Fruit fly (Drosophila melanogaster) whole organism, embryonic: ENCODE data around the gene Ac13E.
A peak's percentile ranks its signal among the peaks of the same experiment; 100 is the strongest.

ENCODE experiments used
- ATbp ChIP-seq: fragments of 200-800 bp; sonication (Bioruptor generic); optimal IDR thresholded peaks from 2 replicates; lab custom pipeline; 2017; ENCODE audit warnings: missing biosample characterization, mild to moderate bottlenecking, missing genetic modification characterization, missing genetic modification reagents
- Aef1 ChIP-seq: fragments of 200-800 bp; sonication (Bioruptor generic); IDR thresholded peaks from 3 replicates; pipeline ENCODE4 v1.3.6; 2022; ENCODE audit warnings: missing biosample characterization, missing genetic modification characterization
- Bgb ChIP-seq: fragments of 200-800 bp; sonication (Bioruptor generic); IDR thresholded peaks from 2 replicates; pipeline ENCODE4 v1.3.6; 2022; ENCODE audit warnings: missing biosample characterization, missing genetic modification characterization; ENCODE audit not compliant: partially characterized antibody
- C15 ChIP-seq: fragments of 200-800 bp; sonication (Bioruptor generic); IDR thresholded peaks from 3 replicates; pipeline ENCODE4 v1.3.6; 2022; ENCODE audit warnings: missing biosample characterization, missing genetic modification characterization
- CG10431 ChIP-seq: fragments of 200-800 bp; sonication (Bioruptor generic); optimal IDR thresholded peaks from 3 replicates; lab custom pipeline; 2018; ENCODE audit warnings: missing biosample characterization, mild to moderate bottlenecking, missing genetic modification characterization
- CG10565 ChIP-seq: fragments of 200-800 bp; sonication (Bioruptor generic); optimal IDR thresholded peaks from 3 replicates; lab custom pipeline; 2016; ENCODE audit warnings: missing biosample characterization, mild to moderate bottlenecking, missing genetic modification characterization
- CG12219 ChIP-seq: fragments of 200-800 bp; sonication (Bioruptor generic); optimal IDR thresholded peaks from 3 replicates; lab custom pipeline; 2018; ENCODE audit warnings: missing biosample characterization, mild to moderate bottlenecking, missing genetic modification characterization
- CG14667 ChIP-seq: fragments of 200-800 bp; sonication (Bioruptor generic); IDR thresholded peaks from 2 replicates; pipeline ENCODE4 v1.3.6; 2022; ENCODE audit warnings: missing biosample characterization, missing genetic modification characterization
- CG14860 ChIP-seq: fragments of 200-800 bp; sonication (Bioruptor generic); IDR thresholded peaks from 3 replicates; pipeline ENCODE4 v1.3.6; 2022; ENCODE audit warnings: missing biosample characterization, missing genetic modification characterization; ENCODE audit not compliant: partially characterized antibody
- CG17186 ChIP-seq: fragments of 200-800 bp; sonication (Bioruptor generic); optimal IDR thresholded peaks from 3 replicates; lab custom pipeline; 2017; ENCODE audit warnings: missing biosample characterization, missing genetic modification reagents, missing genetic modification characterization
- CG1792 ChIP-seq: fragments of 200-800 bp; sonication (Bioruptor generic); optimal IDR thresholded peaks from 2 replicates; lab custom pipeline; 2016; ENCODE audit warnings: missing biosample characterization, missing genetic modification characterization
- CG18011 ChIP-seq: fragments of 200-800 bp; sonication (Bioruptor generic); optimal IDR thresholded peaks from 2 replicates; lab custom pipeline; 2017; ENCODE audit warnings: missing biosample characterization, missing genetic modification characterization, mild to moderate bottlenecking, moderate library complexity, missing genotype
- CG18476 ChIP-seq: fragments of 200-800 bp; sonication (Bioruptor generic); optimal IDR thresholded peaks from 2 replicates; lab custom pipeline; 2016; ENCODE audit warnings: missing biosample characterization, mild to moderate bottlenecking, missing genetic modification characterization
- CG2712 ChIP-seq: fragments of 200-800 bp; optimal IDR thresholded peaks from 3 replicates; lab custom pipeline; 2019; ENCODE audit warnings: missing biosample characterization, mild to moderate bottlenecking, missing genetic modification characterization, moderate library complexity
- CG2875 ChIP-seq: fragments of 200-800 bp; sonication (Bioruptor generic); optimal IDR thresholded peaks from 2 replicates; lab custom pipeline; 2017; ENCODE audit warnings: missing biosample characterization, mild to moderate bottlenecking, missing genetic modification characterization, missing genetic modification reagents
- CG32532 ChIP-seq: fragments of 200-800 bp; sonication (Bioruptor generic); IDR thresholded peaks from 2 replicates; pipeline ENCODE4 v1.3.6; 2022; ENCODE audit warnings: missing biosample characterization, missing genetic modification characterization
- CG4424 ChIP-seq: fragments of 200-800 bp; sonication (Bioruptor generic); optimal IDR thresholded peaks from 3 replicates; lab custom pipeline; 2016; ENCODE audit warnings: missing biosample characterization, missing genetic modification characterization
- CG4617 ChIP-seq: fragments of 200-800 bp; sonication (Bioruptor generic); optimal IDR thresholded peaks from 3 replicates; lab custom pipeline; 2016; ENCODE audit warnings: missing biosample characterization, missing genetic modification characterization, borderline replicate concordance
- CG7745 ChIP-seq: fragments of 200-800 bp; sonication (Bioruptor generic); optimal IDR thresholded peaks from 2 replicates; lab custom pipeline; 2018; ENCODE audit warnings: missing biosample characterization, mild to moderate bottlenecking, missing genetic modification characterization, moderate library complexity
- CG8281 ChIP-seq: fragments of 200-800 bp; sonication (Bioruptor generic); optimal IDR thresholded peaks from 2 replicates; lab custom pipeline; 2018; ENCODE audit warnings: missing biosample characterization, mild to moderate bottlenecking, missing genetic modification characterization, moderate library complexity
- CHES-1-like ChIP-seq: fragments of 200-800 bp; sonication (Bioruptor generic); optimal IDR thresholded peaks from 2 replicates; lab custom pipeline; 2016; ENCODE audit warnings: missing biosample characterization, missing genetic modification characterization
- CkIIα-i1 ChIP-seq: fragments of 200-800 bp; sonication (Bioruptor generic); IDR thresholded peaks from 2 replicates; pipeline ENCODE4 v1.3.6; 2022; ENCODE audit warnings: missing biosample characterization, missing genetic modification characterization
- Dll ChIP-seq: fragments of 200-800 bp; sonication (Bioruptor generic); IDR thresholded peaks from 4 replicates; pipeline ENCODE4 v1.3.6; 2022; ENCODE audit warnings: missing biosample characterization, missing genetic modification characterization; ENCODE audit not compliant: partially characterized antibody
- Fer3 ChIP-seq: fragments of 200-800 bp; sonication (Bioruptor generic); optimal IDR thresholded peaks from 2 replicates; lab custom pipeline; 2018; ENCODE audit warnings: missing biosample characterization, mild to moderate bottlenecking, missing genetic modification characterization, moderate library complexity
- Oaz ChIP-seq: fragments of 200-800 bp; sonication (Bioruptor generic); IDR thresholded peaks from 2 replicates; pipeline ENCODE4 v1.3.6; 2022; ENCODE audit warnings: missing biosample characterization, missing genetic modification characterization
- ab ChIP-seq: fragments of 200-800 bp; sonication (Bioruptor generic); optimal IDR thresholded peaks from 2 replicates; lab custom pipeline; 2016; ENCODE audit warnings: missing biosample characterization, missing genetic modification characterization
- ac ChIP-seq: fragments of 200-800 bp; sonication (Bioruptor generic); optimal IDR thresholded peaks from 3 replicates; lab custom pipeline; 2017; ENCODE audit warnings: missing biosample characterization, mild to moderate bottlenecking, missing genetic modification characterization
- ash1 ChIP-seq: fragments of 200-800 bp; sonication (Bioruptor generic); optimal IDR thresholded peaks from 2 replicates; lab custom pipeline; 2018; ENCODE audit warnings: missing biosample characterization, mild to moderate bottlenecking, missing genetic modification characterization
- bowl ChIP-seq: fragments of 200-800 bp; sonication (Bioruptor generic); IDR thresholded peaks from 2 replicates; pipeline ENCODE4 v1.3.6; 2022; ENCODE audit warnings: missing biosample characterization, missing genetic modification characterization
- bsh ChIP-seq, 2 experiments: fragments of 200-800 bp; sonication (Bioruptor generic); optimal IDR thresholded peaks; 2 replicates each; lab custom pipeline; 2017 to 2018; ENCODE audit warnings: mild to moderate bottlenecking in 2 of 2, missing biosample characterization in 2 of 2, missing genetic modification characterization in 2 of 2, moderate library complexity in 1 of 2
- ci ChIP-seq: fragments of 200-800 bp; sonication (Bioruptor generic); IDR thresholded peaks from 3 replicates; pipeline ENCODE4 v1.3.6; 2022; ENCODE audit warnings: missing biosample characterization, missing genetic modification characterization
- fd3F ChIP-seq: fragments of 200-800 bp; sonication (Bioruptor generic); optimal IDR thresholded peaks from 2 replicates; lab custom pipeline; 2018; ENCODE audit warnings: missing biosample characterization, mild to moderate bottlenecking, missing genetic modification characterization, moderate library complexity
- kah ChIP-seq: fragments of 200-800 bp; sonication (Bioruptor generic); optimal IDR thresholded peaks from 2 replicates; lab custom pipeline; 2018; ENCODE audit warnings: missing biosample characterization, mild to moderate bottlenecking, missing genetic modification characterization
- kay ChIP-seq: fragments of 200-800 bp; sonication (Bioruptor generic); optimal IDR thresholded peaks from 2 replicates; lab custom pipeline; 2016; ENCODE audit warnings: missing biosample characterization, missing genetic modification characterization
- luna ChIP-seq: fragments of 200-800 bp; sonication (Bioruptor generic); optimal IDR thresholded peaks from 2 replicates; lab custom pipeline; 2016; ENCODE audit warnings: missing biosample characterization, missing genetic modification characterization
- nom ChIP-seq: fragments of 200-800 bp; sonication (Bioruptor generic); optimal IDR thresholded peaks from 2 replicates; lab custom pipeline; 2017; ENCODE audit warnings: missing biosample characterization, missing genetic modification characterization, mild to moderate bottlenecking, moderate library complexity, missing genetic modification reagents
- p53 ChIP-seq: fragments of 200-800 bp; sonication (Bioruptor generic); optimal IDR thresholded peaks from 2 replicates; lab custom pipeline; 2016; ENCODE audit warnings: missing biosample characterization, missing genetic modification characterization
- pan ChIP-seq, 4 experiments: fragments of >200 bp in 3 of 4; fragments of 200-800 bp in 1 of 4; sonication (Bioruptor generic) in 1 of 4; optimal IDR thresholded peaks in 3 of 4; IDR thresholded peaks in 1 of 4; 2 replicates each; pipeline versions ENCODE4 v1.3.6 to Lab custom; 2017 to 2022; ENCODE audit warnings: missing biosample characterization in 2 of 4, missing genetic modification characterization in 2 of 4, mixed read lengths in 1 of 4
- row ChIP-seq: fragments of 200-800 bp; sonication (Bioruptor generic); IDR thresholded peaks from 3 replicates; pipeline ENCODE4 v1.3.6; 2022; ENCODE audit warnings: missing biosample characterization, missing genetic modification characterization
- shn ChIP-seq: fragments of 200-800 bp; sonication (Bioruptor generic); optimal IDR thresholded peaks from 3 replicates; lab custom pipeline; 2016; ENCODE audit warnings: missing biosample characterization, missing genetic modification characterization
- sob ChIP-seq: fragments of 200-800 bp; sonication (Bioruptor generic); IDR thresholded peaks from 2 replicates; pipeline ENCODE4 v1.3.6; 2022; ENCODE audit warnings: missing biosample characterization, missing genetic modification characterization
- stc ChIP-seq: fragments of 200-800 bp; sonication (Bioruptor generic); IDR thresholded peaks from 2 replicates; pipeline ENCODE4 v1.3.6; 2022; ENCODE audit warnings: missing biosample characterization, missing genetic modification characterization
- tap ChIP-seq: fragments of 200-800 bp; optimal IDR thresholded peaks from 3 replicates; lab custom pipeline; 2019; ENCODE audit warnings: missing biosample characterization, mild to moderate bottlenecking, missing genetic modification characterization, moderate library complexity
- toy ChIP-seq: fragments of 200-800 bp; sonication (Bioruptor generic); IDR thresholded peaks from 2 replicates; pipeline ENCODE4 v1.3.6; 2022; ENCODE audit warnings: missing biosample characterization, missing genetic modification characterization
- vnd ChIP-seq: fragments of 200-800 bp; sonication (Bioruptor generic); IDR thresholded peaks from 3 replicates; pipeline ENCODE4 v1.3.6; 2022; ENCODE audit warnings: missing biosample characterization, missing genetic modification characterization; ENCODE audit not compliant: partially characterized antibody
- wek ChIP-seq: fragments of 200-800 bp; sonication (Bioruptor generic); optimal IDR thresholded peaks from 3 replicates; lab custom pipeline; 2018; ENCODE audit warnings: missing biosample characterization, mild to moderate bottlenecking, missing genetic modification characterization, moderate library complexity
- wor ChIP-seq: fragments of 200-800 bp; sonication (Bioruptor generic); IDR thresholded peaks from 2 replicates; pipeline ENCODE4 v1.3.6; 2022; ENCODE audit warnings: missing biosample characterization, missing genetic modification characterization
- zen2 ChIP-seq: fragments of 200-800 bp; sonication (Bioruptor generic); IDR thresholded peaks from 3 replicates; pipeline ENCODE4 v1.3.6; 2022; ENCODE audit warnings: missing biosample characterization, missing genetic modification characterization; ENCODE audit not compliant: partially characterized antibody
- zfh1 ChIP-seq: fragments of 200-800 bp; sonication (Bioruptor generic); IDR thresholded peaks from 3 replicates; pipeline ENCODE4 v1.3.6; 2022; ENCODE audit warnings: missing biosample characterization, missing genetic modification characterization

Ac13E gene

DNA sequence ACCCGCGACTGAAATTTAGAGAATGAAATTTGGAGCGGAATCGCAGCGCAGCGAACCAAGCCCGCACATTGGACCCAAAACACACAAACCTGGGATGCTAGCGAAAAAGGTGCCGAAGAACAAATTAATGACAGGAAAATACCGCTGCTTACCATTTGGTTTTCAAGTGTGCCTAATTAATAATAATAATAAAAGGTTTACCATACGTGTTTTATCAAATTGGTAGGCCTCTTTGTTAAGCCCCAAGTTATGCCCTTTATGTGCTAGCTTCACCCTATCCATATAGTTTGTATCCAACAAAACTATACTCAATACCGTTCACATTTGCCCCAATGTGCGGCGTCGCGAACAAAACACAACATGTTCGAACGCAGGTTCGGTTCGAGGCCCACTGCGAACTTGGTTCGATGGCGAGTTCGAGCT lies at the start of gene Ac13E (continued):
- TF ChIP-seq luna (GFP tag; lab: Kevin White, UChicago) = no peak
- TF ChIP-seq Bgb (GFP tag; lab: Robert Waterston, UW) = peak; percentile 58
- no peak for TF ChIP-seq zen2 (GFP tag; lab: Robert Waterston, UW)
- peak; percentile 86 for TF ChIP-seq ci
- peak; percentile 73 for TF ChIP-seq wek
- TF ChIP-seq Aef1 (GFP tag; lab: Robert Waterston, UW) = peak; percentile 74; the same call in 2 of the 3 replicates
- no peak for TF ChIP-seq pan (optimal IDR thresholded peaks at IDR 0.05; lab: Kevin White, UChicago)
- TF ChIP-seq pan (GFP tag; optimal IDR thresholded peaks at IDR 0.05 in 1 of 2, IDR thresholded peaks at IDR 0.05 in 1 of 2) = peak in 1 of 2 experiments; percentile 87
- TF ChIP-seq CG18476 (GFP tag; lab: Kevin White, UChicago) = peak; percentile 87
- peak; percentile 93 for TF ChIP-seq CG2712 (tag; lab: Kevin White, UChicago)
- TF ChIP-seq CG10565 (GFP tag; lab: Kevin White, UChicago) = peak; percentile 61
- peak; percentile 63; the same call in 1 of the 4 replicates for TF ChIP-seq Dll (GFP tag; lab: Robert Waterston, UW)
- TF ChIP-seq wor (GFP tag; lab: Robert Waterston, UW) = peak; percentile 83
- peak; percentile 91 for TF ChIP-seq CG4424
- peak; percentile 74 for TF ChIP-seq CHES-1-like (GFP tag; lab: Kevin White, UChicago)
- peak; percentile 84 for TF ChIP-seq CG12219 (GFP tag; lab: Kevin White, UChicago)
- TF ChIP-seq CG17186 (GFP tag; lab: Kevin White, UChicago) = peak; percentile 81
- peak; percentile 56; the same call in 1 of the 2 replicates for TF ChIP-seq bowl (GFP tag; lab: Robert Waterston, UW)
- peak; percentile 85 for TF ChIP-seq ATbp (GFP tag; lab: Kevin White, UChicago)
- TF ChIP-seq CkIIα-i1 (GFP tag; lab: Robert Waterston, UW) = no peak
- peak; percentile 84 for TF ChIP-seq fd3F (GFP tag; lab: Kevin White, UChicago)
- TF ChIP-seq CG8281 (tag; lab: Kevin White, UChicago) = peak; percentile 73
- TF ChIP-seq kah = peak; percentile 80
- peak; percentile 2 for TF ChIP-seq ash1 (GFP tag; lab: Kevin White, UChicago)
- peak; percentile 87 for TF ChIP-seq CG32532
- TF ChIP-seq CG14860 (GFP tag; lab: Robert Waterston, UW) = peak; percentile 81
- peak; percentile 80 for TF ChIP-seq Oaz (GFP tag; lab: Robert Waterston, UW)
- TF ChIP-seq CG14667 (GFP tag; lab: Robert Waterston, UW) = peak; percentile 70
- TF ChIP-seq CG10431 (GFP tag; lab: Kevin White, UChicago) = peak; percentile 71
- peak; percentile 70 for TF ChIP-seq CG1792 (GFP tag; lab: Kevin White, UChicago)
- TF ChIP-seq C15 (GFP tag; lab: Robert Waterston, UW) = peak; percentile 35; the same call in 1 of the 3 replicates
- peak; percentile 59; the same call in 1 of the 2 replicates for TF ChIP-seq toy (GFP tag; lab: Robert Waterston, UW)
- peak; percentile 79 for TF ChIP-seq tap (tag; lab: Kevin White, UChicago)
- TF ChIP-seq shn (GFP tag; lab: Kevin White, UChicago) = peak; percentile 76
- peak; percentile 89 to 90 for TF ChIP-seq bsh (GFP tag; optimal IDR thresholded peaks at IDR 0.05; lab: Kevin White, UChicago)
- TF ChIP-seq ac (GFP tag; lab: Kevin White, UChicago) = peak; percentile 71
- TF ChIP-seq stc = peak; percentile 88
- peak; percentile 49 for TF ChIP-seq CG4617 (GFP tag; lab: Kevin White, UChicago)
- TF ChIP-seq Fer3 = peak; percentile 85
- TF ChIP-seq CG7745 = no peak
- TF ChIP-seq p53 = peak; percentile 20
- TF ChIP-seq sob (GFP tag; lab: Robert Waterston, UW) = peak; percentile 82; the same call in 1 of the 2 replicates
- TF ChIP-seq vnd (GFP tag; lab: Robert Waterston, UW) = peak; percentile 72
- peak; percentile 89 for TF ChIP-seq CG2875 (GFP tag; lab: Kevin White, UChicago)
- peak; percentile 71 for TF ChIP-seq CG18011 (GFP tag; lab: Kevin White, UChicago)
- TF ChIP-seq kay (GFP tag; lab: Kevin White, UChicago) = peak; percentile 84
- TF ChIP-seq nom (GFP tag; lab: Kevin White, UChicago) = peak; percentile 85
- peak; percentile 98 for TF ChIP-seq row (GFP tag; lab: Robert Waterston, UW)
- TF ChIP-seq zfh1 (GFP tag; lab: Robert Waterston, UW) = peak; percentile 87
- peak; percentile 7 for TF ChIP-seq ab (GFP tag; lab: Kevin White, UChicago)
